Fruit fly (Drosophila melanogaster): ENCODE measurements around the gene CG8004.
A peak's percentile ranks its signal among the peaks of the same experiment; 100 is the strongest.

The CG8004 gene

DNA sequence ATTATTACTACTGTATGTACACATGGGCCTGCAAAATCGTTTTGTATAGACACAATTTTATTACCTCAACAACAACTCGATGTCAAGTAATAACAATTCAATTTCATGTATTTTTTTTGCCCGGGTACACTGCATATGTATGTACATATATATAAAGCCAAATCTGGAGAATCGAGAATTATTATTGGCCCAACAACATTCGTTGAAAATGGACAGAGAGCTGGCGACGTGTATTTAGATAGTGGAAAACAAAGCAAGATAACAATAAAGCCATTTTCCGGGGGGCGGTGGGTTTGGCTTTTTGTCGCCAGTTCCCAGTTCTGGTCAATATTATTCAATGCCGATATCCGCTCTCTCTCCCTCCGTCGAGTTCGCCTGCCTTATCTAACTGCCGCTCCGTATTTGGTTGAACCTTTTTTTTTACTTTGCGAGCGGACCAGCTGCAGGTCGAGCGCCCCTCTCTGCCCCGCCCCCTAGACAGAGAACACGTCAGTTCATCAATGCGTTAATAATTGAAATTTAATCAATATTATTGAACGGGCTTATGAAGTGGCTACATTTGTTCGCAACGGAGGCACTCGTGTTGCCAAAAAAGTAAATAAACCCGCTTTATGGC lies 1.5 kb upstream of the CG8004 start:
- TF ChIP-seq CG17801 (GFP tag; optimal IDR thresholded peaks at IDR 0.05; ENCODE audit: partially characterized antibody): no peak

DNA sequence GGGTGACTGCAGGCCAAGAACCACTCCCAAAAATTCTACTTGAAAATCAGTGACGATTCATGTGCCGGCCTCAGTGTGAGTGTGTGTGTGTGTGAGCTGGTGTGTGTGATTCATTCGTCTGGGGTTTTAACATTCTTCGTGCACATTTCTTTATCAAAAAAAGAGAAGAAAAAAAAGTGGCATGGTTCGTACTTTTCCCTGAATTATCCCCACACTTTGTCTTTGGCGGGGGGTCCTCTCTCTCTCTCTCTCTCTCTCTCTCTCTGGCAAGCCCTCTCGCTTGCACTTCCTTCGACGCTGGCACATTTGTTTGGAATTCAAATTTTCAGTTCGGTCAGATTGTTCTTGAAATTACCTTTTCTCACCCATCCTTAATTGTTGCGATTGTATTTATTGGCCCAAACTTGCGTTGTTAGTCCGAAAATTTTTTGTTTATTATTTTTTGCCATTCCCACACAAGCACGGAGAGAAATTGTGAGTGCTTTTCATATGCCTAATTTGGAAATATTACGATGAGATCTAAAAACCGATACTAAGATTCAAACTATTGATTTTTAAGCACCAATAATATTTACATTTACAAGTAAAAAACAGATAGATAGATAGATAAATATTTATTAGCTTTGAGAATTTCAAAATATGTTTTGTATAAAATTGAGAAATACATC lies 877 bp upstream of the CG8004 start:
- TF ChIP-seq CG17801 (GFP tag; optimal IDR thresholded peaks at IDR 0.05; ENCODE audit: partially characterized antibody): no peak

DNA sequence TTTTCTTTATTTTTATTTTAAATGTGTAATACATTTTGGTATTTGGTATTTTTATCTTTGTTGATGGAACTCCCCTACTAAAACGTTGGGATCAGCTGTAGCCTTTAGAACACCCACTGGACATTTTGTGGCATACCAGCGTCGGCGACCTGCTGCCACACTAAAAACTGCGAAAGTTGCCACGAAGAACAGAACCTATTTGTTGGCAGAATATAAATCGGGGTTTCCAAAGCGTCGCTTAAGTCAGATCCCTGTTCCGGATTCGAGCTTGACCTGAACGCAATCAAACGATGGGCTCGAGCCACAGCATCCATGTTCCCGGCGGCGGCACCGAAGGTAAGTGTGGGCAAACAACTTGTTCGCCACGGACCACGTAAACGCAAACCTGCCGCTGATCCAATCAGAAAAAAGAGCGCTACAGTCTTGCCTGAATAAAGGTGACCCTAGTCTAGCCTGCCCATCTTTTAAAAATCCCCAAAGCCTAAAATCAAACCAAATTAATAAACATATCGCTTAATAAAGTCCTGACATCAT lies 3.5 kb downstream of the CG8004 start, which contains the start of gene Grasp65:
TSS of gene Grasp65 (plus strand) at position 173 of the 534 bp plus-strand sequence.
- TF ChIP-seq CG17801 (GFP tag; optimal IDR thresholded peaks at IDR 0.05; ENCODE audit: partially characterized antibody): peak; percentile 52

DNA sequence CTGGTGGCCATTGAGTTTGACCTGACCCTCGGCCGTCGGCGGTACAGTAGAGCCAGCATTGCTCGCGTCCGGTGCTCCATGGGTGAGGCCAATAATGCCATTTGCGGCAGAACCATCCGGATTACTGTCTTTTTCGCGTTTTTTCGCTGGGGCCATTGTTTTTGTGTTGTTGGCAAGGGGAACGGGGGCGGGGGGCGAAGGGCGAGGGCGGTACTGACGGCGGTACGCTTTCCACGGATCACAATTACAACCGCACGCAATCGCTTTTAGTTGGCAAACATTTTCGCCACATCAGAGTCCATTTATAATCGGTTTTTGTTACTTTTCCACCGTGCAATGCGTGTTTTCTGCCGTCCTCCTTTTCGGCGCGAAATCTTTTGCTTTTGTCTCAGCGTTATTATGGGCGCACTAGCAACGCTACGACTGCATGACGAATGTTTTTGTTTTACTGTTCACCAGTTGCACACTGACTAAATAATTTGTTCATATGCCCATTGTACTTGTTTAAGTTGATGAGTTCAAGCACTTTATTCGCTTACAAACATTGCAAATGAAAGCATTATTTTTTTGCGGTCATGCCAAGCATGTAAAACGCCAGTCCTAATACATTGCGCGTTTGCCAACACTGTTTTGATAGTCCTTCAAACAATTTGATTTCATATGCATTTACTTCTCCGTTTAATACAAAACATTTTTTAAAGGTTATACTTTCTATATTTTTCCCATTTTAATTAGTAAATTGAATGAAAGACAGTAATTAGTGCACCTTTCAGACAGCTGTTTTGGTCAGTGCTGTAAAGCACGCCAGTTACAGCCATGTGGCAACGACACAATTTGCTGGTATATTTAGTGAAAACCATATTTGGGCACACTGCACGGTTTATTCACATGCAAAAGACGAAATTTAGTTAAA lies 5.2 kb downstream of the CG8004 start, which contains the start of gene Pfdn6:
TSS of gene Pfdn6 (plus strand) at position 839 of the 913 bp plus-strand sequence.
- TF ChIP-seq CG17801 (GFP tag; optimal IDR thresholded peaks at IDR 0.05; ENCODE audit: partially characterized antibody): peak; percentile 82

DNA sequence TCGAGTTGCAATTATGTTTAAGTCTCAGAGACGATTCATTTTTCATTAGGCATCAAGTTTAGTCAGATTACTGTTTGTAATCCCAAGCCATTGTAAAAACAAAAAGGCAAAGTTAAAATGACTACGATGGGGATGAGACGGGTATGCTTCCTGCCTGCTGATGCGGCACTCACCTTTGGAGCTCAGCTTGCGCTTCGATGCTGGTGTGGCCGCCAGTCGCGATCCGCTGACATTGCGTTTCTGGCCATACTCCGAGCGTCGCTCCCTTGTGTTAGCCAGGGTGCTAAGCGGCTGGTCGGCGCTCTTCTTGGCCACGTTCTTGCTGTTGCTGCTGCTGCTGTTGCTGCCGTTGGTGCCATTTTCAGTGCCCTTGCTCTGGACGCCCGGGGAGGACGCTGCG lies 8.3 kb downstream of the CG8004 start:
- no peak for TF ChIP-seq CG17801 (GFP tag; optimal IDR thresholded peaks at IDR 0.05; ENCODE audit: partially characterized antibody)

DNA sequence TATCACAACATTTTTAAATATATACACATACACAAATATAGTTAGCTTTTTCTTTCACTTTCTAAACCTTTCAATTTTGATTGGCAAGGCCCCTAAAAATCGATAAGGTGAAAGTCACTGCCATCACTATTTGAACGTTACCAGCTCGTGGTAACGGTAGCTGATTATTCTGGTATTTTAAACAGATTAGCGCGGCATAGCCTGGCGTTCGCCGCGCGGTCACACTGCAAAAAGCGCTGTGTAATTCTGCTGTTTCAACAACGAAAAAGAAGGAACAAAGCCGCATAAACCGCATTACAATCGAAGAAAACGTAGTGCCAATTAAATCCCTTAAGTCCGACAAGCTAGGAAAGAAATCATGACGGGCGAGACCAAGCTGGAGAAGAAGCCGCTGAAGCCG lies 13.5 kb downstream of the CG8004 start, which contains the start of gene Rpn1:
TSS of gene Rpn1 (plus strand) at position 219 of the 400 bp plus-strand sequence.
- peak; percentile 47 for TF ChIP-seq CG17801 (GFP tag; optimal IDR thresholded peaks at IDR 0.05; ENCODE audit: partially characterized antibody)

DNA sequence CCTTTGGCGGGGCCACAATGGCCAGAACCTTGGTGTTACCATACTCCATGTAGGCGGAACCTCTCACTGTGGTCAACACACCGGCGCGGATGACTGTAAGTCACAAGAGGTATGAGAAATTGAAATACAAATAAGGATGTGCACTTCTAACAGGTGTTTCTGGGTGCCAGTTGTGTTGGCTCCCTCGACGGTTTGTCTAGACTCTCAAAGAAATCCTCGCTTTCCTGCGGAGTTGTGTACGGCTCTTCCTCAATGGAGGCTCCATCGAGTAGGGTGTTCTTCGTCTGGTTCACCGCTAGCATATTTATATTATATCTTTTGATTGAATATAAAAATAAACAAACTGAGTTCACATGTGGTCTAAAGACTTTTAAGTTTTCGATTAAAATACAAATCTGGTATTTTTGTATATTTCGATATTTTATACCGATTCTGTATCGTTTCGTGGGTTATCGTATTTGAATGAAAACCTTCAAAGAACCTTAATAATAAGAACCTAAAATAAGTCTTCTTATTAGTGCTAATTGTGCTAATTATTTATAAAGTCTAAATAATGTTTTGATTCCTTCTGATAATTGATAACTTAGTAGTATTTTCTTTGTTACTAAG lies 14.9 kb downstream of the CG8004 start, which contains the start of gene Mtr3:
TSS of gene Mtr3 (minus strand) at position 388 of the 609 bp plus-strand sequence.
- TF ChIP-seq CG17801 (GFP tag; optimal IDR thresholded peaks at IDR 0.05; ENCODE audit: partially characterized antibody): no peak

DNA sequence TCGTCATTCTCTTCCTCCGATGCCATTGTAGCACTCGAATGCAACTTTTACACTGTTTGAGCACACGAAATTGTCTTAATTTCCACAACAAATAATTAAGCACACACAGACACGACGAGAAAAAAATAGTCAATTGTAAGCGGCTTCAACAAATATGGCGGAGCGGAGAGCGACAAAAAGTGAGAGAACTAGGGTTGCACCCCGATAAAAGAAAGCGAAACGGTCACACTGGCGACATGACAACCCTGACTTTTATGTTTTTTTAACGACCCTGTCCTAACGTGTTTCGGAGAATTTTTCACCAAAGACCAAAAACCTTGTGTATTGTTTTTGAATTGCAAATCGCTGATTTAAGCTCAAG lies 18.3 kb downstream of the CG8004 start, which contains the start of the genes Mi-2 and Prp3:
TSS of gene Mi-2 (minus strand) at position 162 of the 361 bp plus-strand sequence.
TSS of gene Prp3 (plus strand) at position 247 of the 361 bp plus-strand sequence.
- TF ChIP-seq CG17801 (GFP tag; optimal IDR thresholded peaks at IDR 0.05; ENCODE audit: partially characterized antibody): peak; percentile 46

DNA sequence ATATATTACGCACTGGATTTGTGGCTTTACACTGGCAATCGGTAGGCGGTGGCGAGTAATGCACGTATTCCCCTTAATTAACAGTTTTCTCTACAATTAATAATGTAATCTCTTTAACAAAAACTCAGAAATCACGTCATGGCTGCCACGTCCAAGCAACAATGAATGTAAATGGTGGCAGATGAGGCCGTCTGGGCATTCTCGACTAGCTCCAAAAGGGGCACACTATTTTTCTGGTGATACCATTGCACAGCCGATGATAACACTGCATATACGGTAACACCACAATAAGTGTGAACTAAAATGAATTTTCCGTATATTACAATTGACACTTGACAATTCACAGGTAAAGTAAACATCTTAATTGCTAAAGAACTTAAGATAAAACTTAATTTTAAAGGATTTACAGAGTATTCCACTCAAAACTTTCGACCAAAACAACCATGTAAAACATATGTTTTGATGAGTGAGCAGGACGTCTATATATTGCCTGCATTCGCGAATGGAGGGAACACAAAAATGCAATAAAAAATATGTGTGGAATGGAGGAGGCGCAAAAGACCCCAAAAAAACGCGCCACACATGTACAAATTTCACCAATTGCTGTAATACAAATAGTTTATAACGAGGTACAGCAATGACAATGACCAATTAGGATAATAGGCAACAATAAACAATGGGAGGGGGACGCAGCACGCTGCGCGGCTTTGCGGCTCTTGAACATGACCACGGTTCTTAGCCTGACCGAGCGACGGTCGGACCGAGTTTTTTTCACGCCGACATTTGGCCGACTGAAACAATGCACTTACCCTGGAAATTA lies 18.9 kb downstream of the CG8004 start:
- no peak for TF ChIP-seq CG17801 (GFP tag; optimal IDR thresholded peaks at IDR 0.05; ENCODE audit: partially characterized antibody)

DNA sequence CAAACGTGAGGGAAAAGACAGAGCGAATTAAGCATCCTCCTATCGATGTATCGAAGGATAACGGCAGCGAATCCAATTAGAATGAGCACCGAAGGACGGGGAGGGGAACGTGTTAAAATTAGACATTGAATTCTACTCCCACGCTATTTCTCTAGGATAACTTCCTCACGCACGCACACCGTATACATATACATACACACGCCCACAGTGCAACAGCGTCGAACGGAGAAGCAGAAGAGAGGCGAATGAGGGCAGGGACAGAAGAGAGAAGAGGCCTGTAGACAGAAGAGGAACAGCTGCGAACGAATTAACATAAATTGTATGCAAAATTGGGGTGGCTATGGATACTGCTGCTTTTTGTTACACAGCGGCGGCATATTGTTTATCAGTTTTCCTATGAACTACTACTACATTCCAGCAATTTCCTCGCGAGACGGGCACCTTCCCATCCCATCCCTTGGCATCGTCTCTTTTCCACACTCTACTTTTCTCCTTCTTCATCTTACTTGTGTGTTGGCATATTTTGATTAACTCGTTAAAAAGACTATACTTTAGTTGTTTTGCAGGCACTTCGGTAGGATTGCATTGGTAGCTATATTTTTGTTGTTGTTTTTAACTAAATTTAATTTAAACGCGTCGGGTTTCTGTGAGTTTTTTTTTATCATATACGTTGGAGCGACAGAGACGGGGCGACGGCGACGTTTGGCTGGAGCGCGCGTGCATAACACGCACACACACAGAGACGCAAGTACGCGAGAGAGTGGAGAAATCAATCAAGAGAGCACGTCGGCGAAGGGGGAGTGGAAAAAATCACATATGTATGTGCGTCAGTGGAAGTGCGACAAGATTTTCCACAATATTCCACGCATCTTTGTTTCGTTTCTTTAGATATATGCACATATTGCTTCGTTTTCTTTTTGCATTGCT lies 19.8 kb downstream of the CG8004 start:
- TF ChIP-seq CG17801 (GFP tag; optimal IDR thresholded peaks at IDR 0.05; ENCODE audit: partially characterized antibody): no peak

DNA sequence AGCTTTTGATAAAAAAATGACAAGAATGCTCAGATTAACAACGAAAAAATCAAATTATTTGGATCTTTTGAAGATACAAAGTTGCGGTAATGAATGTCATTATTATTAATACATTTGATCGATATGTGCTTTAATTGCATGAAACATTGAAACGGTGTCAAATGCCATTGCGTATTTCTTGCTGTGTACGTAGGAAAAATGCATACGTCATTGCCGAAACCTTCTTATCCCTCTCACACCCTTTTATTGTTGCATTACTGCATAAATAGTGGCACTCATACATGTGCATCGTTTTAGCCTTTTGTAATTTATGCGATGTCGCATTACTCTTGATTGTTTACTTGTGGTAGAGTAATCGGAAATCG lies 20.6 kb downstream of the CG8004 start:
- TF ChIP-seq CG17801 (GFP tag; optimal IDR thresholded peaks at IDR 0.05; ENCODE audit: partially characterized antibody): no peak

DNA sequence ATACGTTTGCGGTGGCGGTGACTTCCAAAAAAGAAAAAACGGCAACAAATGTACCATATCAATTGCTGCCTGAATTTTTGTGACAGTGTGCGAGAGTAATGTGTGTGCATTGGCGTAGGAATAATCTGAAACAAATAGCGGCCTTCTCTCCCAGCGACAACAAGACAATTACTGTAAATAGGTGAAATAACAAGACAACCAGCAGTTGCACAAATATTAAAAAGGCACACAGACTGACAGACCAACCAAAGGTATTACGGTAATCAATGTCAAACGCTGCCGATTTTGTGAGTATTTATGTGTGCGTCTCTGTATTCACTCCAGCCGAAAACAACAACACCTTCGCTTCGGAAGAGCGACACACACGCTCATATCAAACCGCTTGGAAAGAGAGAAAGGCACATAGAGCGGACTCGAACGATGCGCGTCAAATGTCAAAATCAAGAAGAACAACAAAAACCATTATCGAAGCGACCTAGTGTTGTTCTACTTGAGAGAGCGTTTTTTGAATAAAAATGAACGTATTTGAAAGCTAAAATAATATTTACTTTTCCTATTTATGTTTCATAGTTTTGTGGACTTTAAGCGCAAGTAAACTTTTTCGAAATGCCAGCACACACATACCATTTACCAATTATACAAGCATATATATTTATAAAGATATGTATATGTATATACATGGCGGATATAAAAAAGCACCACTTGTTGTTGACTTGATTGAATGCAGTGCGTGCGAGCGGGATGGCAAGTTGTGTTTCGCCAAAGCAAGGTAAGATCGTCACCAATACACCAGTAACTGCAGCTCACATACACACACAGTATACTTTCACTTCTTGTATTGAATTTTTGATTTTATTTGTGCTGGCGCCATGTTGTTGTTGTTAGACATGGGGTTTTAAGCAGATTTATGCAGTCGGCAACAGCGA lies 21.3 kb downstream of the CG8004 start:
- TF ChIP-seq CG17801 (GFP tag; optimal IDR thresholded peaks at IDR 0.05; ENCODE audit: partially characterized antibody): no peak

Measured in ovary, adult (tissue).